Worm (Caenorhabditis elegans) whole organism, L1 larva: ENCODE data around the gene T28F12.1.

Experiments used
- ama-1 ChIP-seq: fragments of 150-350 bp; optimal IDR thresholded peaks from 2 replicates; lab custom pipeline; 2014
- dpl-1 ChIP-seq, 3 experiments: fragments of 150-350 bp in 2 of 3; sonication (generic microtip) in 1 of 3; optimal IDR thresholded peaks; 2 replicates each; lab custom pipeline; 2014 to 2017; ENCODE audit warnings: missing biosample characterization in 3 of 3, missing genetic modification characterization in 3 of 3, missing genetic modification reagents in 3 of 3
- elt-3 ChIP-seq, 6 experiments: fragments of 150-350 bp in 1 of 6; sonication (generic microtip); optimal IDR thresholded peaks; 2 replicates each; lab custom pipeline; 2017 to 2018; ENCODE audit warnings: missing biosample characterization in 6 of 6, missing genetic modification characterization in 6 of 6, inconsistent platforms in 1 of 6
- fkh-10 ChIP-seq: sonication (generic microtip); optimal IDR thresholded peaks from 2 replicates; lab custom pipeline; 2017; ENCODE audit warnings: missing biosample characterization, missing genetic modification reagents, missing genetic modification characterization
- fos-1 ChIP-seq: fragments of 150-350 bp; optimal IDR thresholded peaks from 2 replicates; lab custom pipeline; 2014; ENCODE audit warnings: missing biosample characterization, missing genetic modification characterization
- irx-1 ChIP-seq: sonication (generic microtip); optimal IDR thresholded peaks from 2 replicates; lab custom pipeline; 2016; ENCODE audit warnings: missing genetic modification characterization, missing compliant biosample characterization
- jun-1 ChIP-seq: fragments of 150-350 bp; optimal IDR thresholded peaks from 2 replicates; lab custom pipeline; 2014; ENCODE audit warnings: missing biosample characterization, missing genetic modification reagents, missing genetic modification characterization
- lin-39 ChIP-seq: fragments of 150-350 bp; optimal IDR thresholded peaks from 2 replicates; lab custom pipeline; 2014; ENCODE audit warnings: missing biosample characterization, missing genetic modification reagents, missing genetic modification characterization
- nhr-11 ChIP-seq: fragments of 150-350 bp; optimal IDR thresholded peaks from 2 replicates; lab custom pipeline; 2014; ENCODE audit warnings: missing biosample characterization, missing genetic modification characterization
- pqm-1 ChIP-seq: sonication (generic microtip); optimal IDR thresholded peaks from 3 replicates; lab custom pipeline; 2017; ENCODE audit warnings: missing biosample characterization, missing genetic modification characterization
- sptf-1 ChIP-seq: fragments of 150-350 bp; optimal IDR thresholded peaks from 2 replicates; lab custom pipeline; 2014; ENCODE audit warnings: missing biosample characterization, missing genetic modification characterization
- tlp-1 ChIP-seq: fragments of 150-350 bp; optimal IDR thresholded peaks from 2 replicates; lab custom pipeline; 2014; ENCODE audit warnings: missing biosample characterization, missing genetic modification characterization
- zip-4 ChIP-seq: fragments of 200-800 bp; sonication (Bioruptor generic); optimal IDR thresholded peaks from 2 replicates; lab custom pipeline; 2018; ENCODE audit warnings: mild to moderate bottlenecking, missing genetic modification characterization, moderate library complexity, missing compliant biosample characterization

DNA sequence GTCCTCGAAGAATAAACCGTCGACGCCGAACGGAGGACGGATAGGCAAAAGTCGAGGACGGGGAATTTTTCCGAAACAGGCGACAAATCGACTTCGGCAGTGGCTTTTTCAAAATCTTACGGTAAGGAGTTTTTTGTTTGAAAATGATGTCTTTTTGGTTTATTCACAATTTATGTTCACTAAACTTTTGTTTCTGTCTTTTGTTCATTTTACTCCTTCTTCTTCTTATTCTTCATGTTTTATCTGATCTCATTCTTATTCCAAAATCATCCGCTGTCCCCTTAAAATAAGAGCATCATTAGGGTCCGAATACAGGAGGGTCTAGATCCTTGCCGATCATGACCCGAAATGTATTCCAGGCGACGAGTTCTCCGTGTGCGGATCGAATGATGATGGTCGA lies 7.8 kb upstream of the T28F12.1 start:
- TF ChIP-seq irx-1 (tag; lab: Kevin White, UChicago) = no peak
- TF ChIP-seq sptf-1 (tag; lab: Kevin White, UChicago) = no peak
- no peak for TF ChIP-seq lin-39
- no peak for TF ChIP-seq pqm-1
- no peak for TF ChIP-seq nhr-11
- TF ChIP-seq ama-1 (lab: Kevin White, UChicago) = no peak
- no peak for TF ChIP-seq dpl-1 (GFP tag; optimal IDR thresholded peaks at IDR 0.05; lab: Kevin White, UChicago)
- no peak for TF ChIP-seq tlp-1
- TF ChIP-seq fkh-10 = no peak
- TF ChIP-seq elt-3 (tag; optimal IDR thresholded peaks at IDR 0.05; lab: Kevin White, UChicago) = no peak
- no peak for TF ChIP-seq zip-4 (GFP tag; lab: Kevin White, UChicago)
- TF ChIP-seq fos-1 (tag; lab: Kevin White, UChicago) = no peak
- TF ChIP-seq jun-1 = no peak
